Fruit fly (Drosophila melanogaster) whole organism, embryonic: ENCODE measurements around the gene MESR3.

Source experiments
- Atf3 ChIP-seq: fragments of 200-800 bp; sonication (Bioruptor generic); optimal IDR thresholded peaks from 3 replicates; lab custom pipeline; 2016; ENCODE audit warnings: missing biosample characterization, missing genetic modification characterization
- CG11695 ChIP-seq: fragments of 200-800 bp; sonication (Bioruptor generic); IDR thresholded peaks from 3 replicates; pipeline ENCODE4 v1.3.6; 2022; ENCODE audit warnings: missing biosample characterization, missing genetic modification characterization
- CG12769 ChIP-seq: fragments of 200-800 bp; sonication (Bioruptor generic); optimal IDR thresholded peaks from 2 replicates; lab custom pipeline; 2019; ENCODE audit warnings: missing biosample characterization, mild to moderate bottlenecking, missing genetic modification characterization, moderate library complexity
- CG12942 ChIP-seq: fragments of 200-800 bp; sonication (Bioruptor generic); optimal IDR thresholded peaks from 3 replicates; lab custom pipeline; 2016; ENCODE audit warnings: missing biosample characterization, missing genetic modification characterization
- CG13296 ChIP-seq: fragments of 200-800 bp; sonication (Bioruptor generic); optimal IDR thresholded peaks from 3 replicates; lab custom pipeline; 2018; ENCODE audit warnings: missing biosample characterization, mild to moderate bottlenecking, missing genetic modification characterization
- CG15514 ChIP-seq: fragments of 200-800 bp; sonication (Bioruptor generic); optimal IDR thresholded peaks from 3 replicates; lab custom pipeline; 2017; ENCODE audit warnings: missing biosample characterization, missing genetic modification characterization, mild to moderate bottlenecking, moderate library complexity, missing genetic modification reagents
- CG17568 ChIP-seq: fragments of 200-800 bp; sonication (Bioruptor generic); optimal IDR thresholded peaks from 2 replicates; lab custom pipeline; 2018; ENCODE audit warnings: missing biosample characterization, mild to moderate bottlenecking, missing genetic modification characterization, moderate library complexity
- CG17912 ChIP-seq: fragments of 200-800 bp; sonication (Bioruptor generic); optimal IDR thresholded peaks from 2 replicates; lab custom pipeline; 2018; ENCODE audit warnings: missing biosample characterization, mild to moderate bottlenecking, missing genetic modification characterization
- CG31365 ChIP-seq: fragments of 200-800 bp; sonication (Bioruptor generic); optimal IDR thresholded peaks from 2 replicates; lab custom pipeline; 2018; ENCODE audit warnings: missing biosample characterization, mild to moderate bottlenecking, missing genetic modification characterization
- CG32767 ChIP-seq: fragments of 200-800 bp; sonication (Bioruptor generic); IDR thresholded peaks from 2 replicates; pipeline ENCODE4 v1.3.6; 2022; ENCODE audit warnings: missing biosample characterization, missing genetic modification characterization
- CG6765 ChIP-seq: fragments of 200-800 bp; sonication (Bioruptor generic); optimal IDR thresholded peaks from 3 replicates; lab custom pipeline; 2017; ENCODE audit warnings: missing biosample characterization, mild to moderate bottlenecking, missing genetic modification characterization
- CG7271 ChIP-seq: fragments of 200-800 bp; sonication (Bioruptor generic); optimal IDR thresholded peaks from 2 replicates; lab custom pipeline; 2018; ENCODE audit warnings: missing biosample characterization, mild to moderate bottlenecking, missing genetic modification characterization, moderate library complexity
- CG7987 ChIP-seq: fragments of 200-800 bp; sonication (Bioruptor generic); optimal IDR thresholded peaks from 2 replicates; lab custom pipeline; 2018; ENCODE audit warnings: missing biosample characterization, mild to moderate bottlenecking, missing genetic modification characterization, moderate library complexity
- CG8281 ChIP-seq: fragments of 200-800 bp; sonication (Bioruptor generic); optimal IDR thresholded peaks from 2 replicates; lab custom pipeline; 2018; ENCODE audit warnings: missing biosample characterization, mild to moderate bottlenecking, missing genetic modification characterization, moderate library complexity
- Dad ChIP-seq: fragments of 200-800 bp; sonication (Bioruptor generic); optimal IDR thresholded peaks from 3 replicates; lab custom pipeline; 2016; ENCODE audit warnings: missing biosample characterization, missing genetic modification characterization
- ERR ChIP-seq: fragments of 200-800 bp; sonication (Bioruptor generic); optimal IDR thresholded peaks from 2 replicates; lab custom pipeline; 2016; ENCODE audit warnings: missing biosample characterization, missing genetic modification characterization
- Elba2 ChIP-seq: fragments of 200-800 bp; sonication (Bioruptor generic); optimal IDR thresholded peaks from 3 replicates; lab custom pipeline; 2016; ENCODE audit warnings: missing biosample characterization, missing genetic modification characterization
- Gsc ChIP-seq: fragments of 200-800 bp; sonication (Bioruptor generic); IDR thresholded peaks from 2 replicates; pipeline ENCODE4 v1.3.6; 2022; ENCODE audit warnings: missing biosample characterization, missing genetic modification characterization
- Hr78 ChIP-seq, 2 experiments: fragments of 200-800 bp in 1 of 2; fragments of >200 bp in 1 of 2; sonication (Bioruptor generic) in 1 of 2; optimal IDR thresholded peaks; 2 replicates each; lab custom pipeline; 2017 to 2019; ENCODE audit warnings: missing biosample characterization in 2 of 2, missing genetic modification characterization in 2 of 2, mild to moderate bottlenecking in 1 of 2, moderate library complexity in 1 of 2
- Meics ChIP-seq: fragments of 200-800 bp; sonication (Bioruptor generic); optimal IDR thresholded peaks from 2 replicates; lab custom pipeline; 2017; ENCODE audit warnings: missing biosample characterization, mild to moderate bottlenecking, missing genetic modification characterization
- Ptx1 ChIP-seq: fragments of 200-800 bp; sonication (Bioruptor generic); IDR thresholded peaks from 2 replicates; pipeline ENCODE4 v1.3.6; 2022; ENCODE audit warnings: missing biosample characterization, missing genetic modification characterization
- Side ChIP-seq: fragments of 200-800 bp; sonication (Bioruptor generic); optimal IDR thresholded peaks from 2 replicates; lab custom pipeline; 2016; ENCODE audit warnings: missing biosample characterization, missing genetic modification characterization
- Sox100B ChIP-seq: fragments of 200-800 bp; sonication (Bioruptor generic); optimal IDR thresholded peaks from 3 replicates; lab custom pipeline; 2018; ENCODE audit warnings: missing biosample characterization, mild to moderate bottlenecking, missing genetic modification characterization
- Sry-δ ChIP-seq: fragments of 200-800 bp; sonication (Bioruptor generic); optimal IDR thresholded peaks from 2 replicates; lab custom pipeline; 2016; ENCODE audit warnings: missing biosample characterization, missing genetic modification characterization
- ac ChIP-seq: fragments of 200-800 bp; sonication (Bioruptor generic); optimal IDR thresholded peaks from 3 replicates; lab custom pipeline; 2017; ENCODE audit warnings: missing biosample characterization, mild to moderate bottlenecking, missing genetic modification characterization
- ap ChIP-seq: fragments of 200-800 bp; sonication (Bioruptor generic); IDR thresholded peaks from 2 replicates; pipeline ENCODE4 v1.3.6; 2022; ENCODE audit warnings: missing biosample characterization, missing genetic modification characterization
- bbx ChIP-seq: fragments of 200-800 bp; sonication (Bioruptor generic); IDR thresholded peaks from 2 replicates; pipeline ENCODE4 v1.3.6; 2022; ENCODE audit warnings: missing biosample characterization, missing genetic modification characterization; ENCODE audit not compliant: partially characterized antibody
- bsh ChIP-seq, 2 experiments: fragments of 200-800 bp; sonication (Bioruptor generic); optimal IDR thresholded peaks; 2 replicates each; lab custom pipeline; 2017 to 2018; ENCODE audit warnings: mild to moderate bottlenecking in 2 of 2, missing biosample characterization in 2 of 2, missing genetic modification characterization in 2 of 2, moderate library complexity in 1 of 2
- chinmo ChIP-seq: fragments of 200-800 bp; sonication (Bioruptor generic); IDR thresholded peaks from 4 replicates; pipeline ENCODE4 v1.3.6; 2022; ENCODE audit warnings: missing biosample characterization, missing genetic modification characterization; ENCODE audit not compliant: partially characterized antibody
- crc ChIP-seq: fragments of 200-800 bp; sonication (Bioruptor generic); optimal IDR thresholded peaks from 2 replicates; lab custom pipeline; 2016; ENCODE audit warnings: missing biosample characterization, missing genetic modification characterization
- fru ChIP-seq: fragments of >200 bp; optimal IDR thresholded peaks from 2 replicates; lab custom pipeline; 2017
- gt ChIP-seq: fragments of 200-800 bp; sonication (Bioruptor generic); IDR thresholded peaks from 2 replicates; pipeline ENCODE4 v1.3.6; 2022; ENCODE audit warnings: missing biosample characterization, missing genetic modification characterization
- ham ChIP-seq: fragments of 200-800 bp; sonication (Bioruptor generic); IDR thresholded peaks from 2 replicates; pipeline ENCODE4 v1.3.6; 2022; ENCODE audit warnings: missing biosample characterization, missing genetic modification characterization
- lov ChIP-seq, 2 experiments: fragments of 200-800 bp in 1 of 2; fragments of >200 bp in 1 of 2; sonication (Bioruptor generic) in 1 of 2; IDR thresholded peaks in 1 of 2; optimal IDR thresholded peaks in 1 of 2; 2 replicates in 1 of 2; 3 replicates in 1 of 2; pipeline versions ENCODE4 v1.3.6 to Lab custom; 2017 to 2022; ENCODE audit warnings: missing biosample characterization in 1 of 2, missing genetic modification characterization in 1 of 2
- nmo ChIP-seq: fragments of 200-800 bp; sonication (Bioruptor generic); optimal IDR thresholded peaks from 2 replicates; lab custom pipeline; 2018; ENCODE audit warnings: missing biosample characterization, mild to moderate bottlenecking, missing genetic modification characterization, moderate library complexity
- pb ChIP-seq: fragments of 200-800 bp; sonication (Bioruptor generic); optimal IDR thresholded peaks from 3 replicates; lab custom pipeline; 2016; ENCODE audit warnings: missing biosample characterization, missing genetic modification characterization
- pfk ChIP-seq: fragments of 200-800 bp; sonication (Bioruptor generic); optimal IDR thresholded peaks from 2 replicates; lab custom pipeline; 2018; ENCODE audit warnings: missing biosample characterization, mild to moderate bottlenecking, missing genetic modification characterization, moderate library complexity
- pho ChIP-seq: fragments of 200-800 bp; sonication (Bioruptor generic); optimal IDR thresholded peaks from 2 replicates; lab custom pipeline; 2016; ENCODE audit warnings: missing biosample characterization, missing genetic modification characterization
- phol ChIP-seq: fragments of 200-800 bp; sonication (Bioruptor generic); optimal IDR thresholded peaks from 3 replicates; lab custom pipeline; 2018; ENCODE audit warnings: missing biosample characterization, mild to moderate bottlenecking, missing genetic modification characterization, moderate library complexity
- pnt ChIP-seq: fragments of 200-800 bp; sonication (Bioruptor generic); optimal IDR thresholded peaks from 3 replicates; lab custom pipeline; 2016; ENCODE audit warnings: missing biosample characterization, missing genetic modification characterization
- sc ChIP-seq, 3 experiments: fragments of >200 bp in 2 of 3; fragments of 200-800 bp in 1 of 3; sonication (Bioruptor generic) in 1 of 3; optimal IDR thresholded peaks; 2 replicates in 2 of 3; 3 replicates in 1 of 3; lab custom pipeline; 2017; ENCODE audit warnings: mild to moderate bottlenecking in 1 of 3, missing biosample characterization in 1 of 3, missing genetic modification characterization in 1 of 3, missing genetic modification reagents in 1 of 3
- slbo ChIP-seq: fragments of 200-800 bp; sonication (Bioruptor generic); IDR thresholded peaks from 2 replicates; pipeline ENCODE4 v1.3.6; 2022; ENCODE audit warnings: missing biosample characterization, missing genetic modification characterization
- sug ChIP-seq: fragments of 200-800 bp; optimal IDR thresholded peaks from 2 replicates; lab custom pipeline; 2019; ENCODE audit warnings: missing biosample characterization, mild to moderate bottlenecking, missing genetic modification characterization, moderate library complexity
- tll ChIP-seq, 2 experiments: fragments of 200-800 bp in 1 of 2; fragments of >200 bp in 1 of 2; sonication (Bioruptor generic) in 1 of 2; optimal IDR thresholded peaks; 2 replicates each; lab custom pipeline; 2017 to 2019; ENCODE audit warnings: missing biosample characterization in 2 of 2, missing genetic modification characterization in 2 of 2, mild to moderate bottlenecking in 1 of 2, moderate library complexity in 1 of 2
- ttk ChIP-seq: fragments of 200-800 bp; sonication (Bioruptor generic); IDR thresholded peaks from 2 replicates; pipeline ENCODE4 v2.1.2; 2022; ENCODE audit warnings: missing biosample characterization, missing genetic modification characterization
- unc-4 ChIP-seq: fragments of 200-800 bp; sonication (Bioruptor generic); IDR thresholded peaks from 2 replicates; pipeline ENCODE4 v1.3.6; 2022; ENCODE audit warnings: missing biosample characterization, missing genetic modification characterization; ENCODE audit not compliant: partially characterized antibody
- vnd ChIP-seq: fragments of 200-800 bp; sonication (Bioruptor generic); IDR thresholded peaks from 3 replicates; pipeline ENCODE4 v1.3.6; 2022; ENCODE audit warnings: missing biosample characterization, missing genetic modification characterization; ENCODE audit not compliant: partially characterized antibody
- z ChIP-seq: fragments of 200-800 bp; sonication (Bioruptor generic); IDR thresholded peaks from 3 replicates; pipeline ENCODE4 v1.3.6; 2022; ENCODE audit warnings: missing biosample characterization, missing genetic modification characterization
- zen ChIP-seq: fragments of 200-800 bp; sonication (Bioruptor generic); optimal IDR thresholded peaks from 3 replicates; lab custom pipeline; 2018; ENCODE audit warnings: missing biosample characterization, mild to moderate bottlenecking, missing genetic modification characterization, moderate library complexity

Gene MESR3

DNA sequence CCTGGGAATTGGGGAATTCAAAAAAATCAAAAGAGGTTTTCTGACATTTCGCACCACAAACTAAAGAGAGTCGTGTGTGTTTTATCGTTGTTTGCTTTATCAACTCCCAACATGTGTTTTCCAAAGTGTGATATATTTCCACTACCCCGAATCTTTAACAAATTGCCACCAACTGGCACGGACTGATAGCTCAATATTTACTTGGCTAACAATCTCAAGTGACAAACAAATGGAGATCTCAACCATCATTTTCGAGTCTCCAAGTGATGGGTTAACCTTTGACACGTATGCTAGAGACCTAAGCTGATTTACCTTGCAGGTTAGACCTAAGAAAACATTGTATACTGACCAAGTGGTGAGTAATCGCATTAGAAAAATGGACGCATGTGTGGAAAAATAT lies 8.4 kb downstream of the MESR3 start (continued):
- TF ChIP-seq tll (GFP tag; optimal IDR thresholded peaks at IDR 0.05; lab: Kevin White, UChicago) (peak in 1 of 2 experiments; percentile 78), ham (GFP tag; lab: Robert Waterston, UW) (no peak), Sry-δ (GFP tag; lab: Kevin White, UChicago) (no peak), Sox100B (GFP tag; lab: Kevin White, UChicago) (peak; percentile 27), ac (GFP tag; lab: Kevin White, UChicago) (peak; percentile 54), phol (tag; lab: Kevin White, UChicago) (no peak), Ptx1 (GFP tag; lab: Robert Waterston, UW) (no peak), pho (GFP tag; lab: Kevin White, UChicago) (no peak), z (GFP tag; lab: Robert Waterston, UW) (no peak), Dad (GFP tag; lab: Kevin White, UChicago) (no peak), CG15514 (peak; percentile 23), zen (tag; lab: Kevin White, UChicago) (peak; percentile 19), unc-4 (no peak), CG7987 (GFP tag; lab: Kevin White, UChicago) (peak; percentile 7), chinmo (GFP tag; lab: Robert Waterston, UW) (0 out of 4 replicates have a peak, but pooled peaks have one; percentile 15), CG8281 (no peak), fru (lab: Kevin White, UChicago) (no peak), ttk (GFP tag; lab: Robert Waterston, UW) (no peak), CG7271 (tag; lab: Kevin White, UChicago) (peak; percentile 13), CG12769 (tag; lab: Kevin White, UChicago) (peak; percentile 16), slbo (no peak), Hr78 (GFP tag; optimal IDR thresholded peaks at IDR 0.05; lab: Kevin White, UChicago) (peak in 1 of 2 experiments; percentile 87), pb (GFP tag; lab: Kevin White, UChicago) (no peak), CG17912 (GFP tag; lab: Kevin White, UChicago) (no peak), Atf3 (GFP tag; lab: Kevin White, UChicago) (no peak), sug (no peak), nmo (GFP tag; lab: Kevin White, UChicago) (no peak), CG12942 (no peak), ERR (GFP tag; lab: Kevin White, UChicago) (no peak), Gsc (GFP tag; lab: Robert Waterston, UW) (no peak), pnt (GFP tag; lab: Kevin White, UChicago) (no peak), Meics (GFP tag; lab: Kevin White, UChicago) (peak; percentile 34), CG11695 (GFP tag; lab: Robert Waterston, UW) (no peak), vnd (GFP tag; lab: Robert Waterston, UW) (no peak), sc (optimal IDR thresholded peaks at IDR 0.05; lab: Kevin White, UChicago) (no peak), sc (GFP tag; optimal IDR thresholded peaks at IDR 0.05; lab: Kevin White, UChicago) (peak; percentile 34), CG13296 (GFP tag; lab: Kevin White, UChicago) (peak; percentile 31), bsh (GFP tag; optimal IDR thresholded peaks at IDR 0.05; lab: Kevin White, UChicago) (no peak), CG31365 (tag; lab: Kevin White, UChicago) (peak; percentile 1), ap (GFP tag; lab: Robert Waterston, UW) (no peak), lov (optimal IDR thresholded peaks at IDR 0.05; lab: Kevin White, UChicago) (no peak), lov (GFP tag; IDR thresholded peaks at IDR 0.05; lab: Robert Waterston, UW) (no peak), Side (GFP tag; lab: Kevin White, UChicago) (peak; percentile 14), pfk (GFP tag; lab: Kevin White, UChicago) (no peak), CG6765 (peak; percentile 2), crc (peak; percentile 12), Elba2 (no peak), CG17568 (GFP tag; lab: Kevin White, UChicago) (peak; percentile 9), bbx (GFP tag; lab: Robert Waterston, UW) (no peak), gt (GFP tag; lab: Robert Waterston, UW) (no peak), CG32767 (GFP tag; lab: Robert Waterston, UW) (no peak)
